Worm (Caenorhabditis elegans): ENCODE results near the gene dop-6.

DNA sequence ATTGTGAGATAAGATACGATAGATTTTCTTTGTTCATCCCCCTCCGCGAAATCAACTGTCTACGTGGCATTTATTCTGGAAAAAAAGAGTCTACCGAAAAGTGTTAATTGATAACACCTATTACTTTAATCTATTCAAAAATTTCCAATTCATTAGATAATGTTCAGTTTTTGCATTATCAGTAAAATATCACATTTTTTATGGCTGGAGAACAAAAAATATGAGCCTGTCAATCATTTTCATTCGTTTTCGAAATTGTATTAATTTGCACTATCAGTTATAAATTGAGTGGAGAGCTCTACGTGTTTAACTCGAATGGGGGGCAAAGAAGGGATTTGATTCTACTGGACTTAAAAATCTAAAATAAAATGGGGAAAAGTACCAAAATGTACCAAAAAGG lies 38.4 kb downstream of the dop-6 start:
- TF ChIP-seq pqm-1 (tag; optimal IDR thresholded peaks at IDR 0.05) (no peak), nfya-1 (tag; optimal IDR thresholded peaks at IDR 0.05; ENCODE audit: insufficient read depth) (no peak), mdl-1 (tag; optimal IDR thresholded peaks at IDR 0.05) (no peak), zag-1 (tag; optimal IDR thresholded peaks at IDR 0.05) (no peak), fkh-10 (GFP tag; optimal IDR thresholded peaks at IDR 0.05) (no peak)

Data from whole organism, L3 larva.